Fruit fly (Drosophila melanogaster): ENCODE measurements around the gene pon.

The pon gene

dm6 chrX:4614325-4614724, 21.8 kb upstream of the pon start:
- TF ChIP-seq CG8478 (optimal IDR thresholded peaks at IDR 0.05) (no peak), CTCF (optimal IDR thresholded peaks at IDR 0.05) (no peak)

- TF ChIP-seq CTCF (optimal IDR thresholded peaks at IDR 0.05) (no peak), CG8478 (optimal IDR thresholded peaks at IDR 0.05) (no peak)
These were observed 21.2 kb upstream of the pon start for dm6 chrX:4614945-4615344.

- TF ChIP-seq CTCF (optimal IDR thresholded peaks at IDR 0.05) = no peak
- no peak for TF ChIP-seq CG8478 (optimal IDR thresholded peaks at IDR 0.05)
These were observed 20.3 kb upstream of the pon start for dm6 chrX:4615684-4616292.

- TF ChIP-seq CTCF (optimal IDR thresholded peaks at IDR 0.05) (no peak), CG8478 (optimal IDR thresholded peaks at IDR 0.05) (no peak)
These were observed 19.1 kb upstream of the pon start, which contains the start of gene peb for dm6 chrX:4616865-4617669. TSS of gene peb (plus strand) at chrX:4617564.

dm6 chrX:4618869-4619268, 17.2 kb upstream of the pon start:
- no peak for TF ChIP-seq CG8478 (optimal IDR thresholded peaks at IDR 0.05)
- no peak for TF ChIP-seq CTCF (optimal IDR thresholded peaks at IDR 0.05)

dm6 chrX:4627160-4627559, 9.0 kb upstream of the pon start:
- TF ChIP-seq CG8478 (optimal IDR thresholded peaks at IDR 0.05) (no peak), CTCF (optimal IDR thresholded peaks at IDR 0.05) (no peak)

dm6 chrX:4630836-4631235, 5.3 kb upstream of the pon start, which contains the start of gene Alms1b:
TSS of gene Alms1b (minus strand) at chrX:4630936.
- TF ChIP-seq CG8478 (optimal IDR thresholded peaks at IDR 0.05) (no peak), CTCF (optimal IDR thresholded peaks at IDR 0.05) (no peak)

- TF ChIP-seq CG8478 (optimal IDR thresholded peaks at IDR 0.05) = no peak
- no peak for TF ChIP-seq CTCF (optimal IDR thresholded peaks at IDR 0.05)
These were observed 7.8 kb downstream of the pon start, which contains the start of gene CG3081 for dm6 chrX:4643887-4644286. TSS of gene CG3081 (minus strand) at chrX:4643987.

- TF ChIP-seq CG8478 (optimal IDR thresholded peaks at IDR 0.05) (no peak), CTCF (optimal IDR thresholded peaks at IDR 0.05) (no peak)
These were observed 8.7 kb downstream of the pon start, which contains the start of gene CG3062 for dm6 chrX:4644768-4645167. TSS of gene CG3062 (minus strand) at chrX:4644868.

- TF ChIP-seq CTCF (optimal IDR thresholded peaks at IDR 0.05) (no peak), CG8478 (optimal IDR thresholded peaks at IDR 0.05) (no peak)
These were observed 11.4 kb downstream of the pon start, which contains the start of the genes HLH4C and mRpL30 for dm6 chrX:4647316-4648046. TSS of gene HLH4C (minus strand) at chrX:4647414. TSS of gene mRpL30 (plus strand) at chrX:4647871.

- TF ChIP-seq CG8478 (optimal IDR thresholded peaks at IDR 0.05) (no peak), CTCF (optimal IDR thresholded peaks at IDR 0.05) (no peak)
These were observed 13.6 kb downstream of the pon start, which contains the start of the genes Cbp80 and Torsin for dm6 chrX:4649751-4650150. TSS of gene Cbp80 (plus strand) at chrX:4650015. TSS of gene Torsin (minus strand) at chrX:4650032.

dm6 chrX:4654397-4654796, 18.3 kb downstream of the pon start, which contains the start of gene CG15473:
TSS of gene CG15473 (minus strand) at chrX:4654497.
- no peak for TF ChIP-seq CTCF (optimal IDR thresholded peaks at IDR 0.05)
- TF ChIP-seq CG8478 (optimal IDR thresholded peaks at IDR 0.05) = no peak

- TF ChIP-seq CG8478 (optimal IDR thresholded peaks at IDR 0.05) (no peak), CTCF (optimal IDR thresholded peaks at IDR 0.05) (no peak)
These were observed 21.8 kb downstream of the pon start for dm6 chrX:4657896-4658295.

dm6 chrX:4660642-4661252, 24.6 kb downstream of the pon start:
- TF ChIP-seq CTCF (optimal IDR thresholded peaks at IDR 0.05) (no peak), CG8478 (optimal IDR thresholded peaks at IDR 0.05) (no peak)

dm6 chrX:4664107-4664506, 28.0 kb downstream of the pon start:
- TF ChIP-seq CTCF (optimal IDR thresholded peaks at IDR 0.05) = no peak
- no peak for TF ChIP-seq CG8478 (optimal IDR thresholded peaks at IDR 0.05)
